Worm (Caenorhabditis elegans): ENCODE measurements around the gene R10E4.11.

R10E4.11 gene

DNA sequence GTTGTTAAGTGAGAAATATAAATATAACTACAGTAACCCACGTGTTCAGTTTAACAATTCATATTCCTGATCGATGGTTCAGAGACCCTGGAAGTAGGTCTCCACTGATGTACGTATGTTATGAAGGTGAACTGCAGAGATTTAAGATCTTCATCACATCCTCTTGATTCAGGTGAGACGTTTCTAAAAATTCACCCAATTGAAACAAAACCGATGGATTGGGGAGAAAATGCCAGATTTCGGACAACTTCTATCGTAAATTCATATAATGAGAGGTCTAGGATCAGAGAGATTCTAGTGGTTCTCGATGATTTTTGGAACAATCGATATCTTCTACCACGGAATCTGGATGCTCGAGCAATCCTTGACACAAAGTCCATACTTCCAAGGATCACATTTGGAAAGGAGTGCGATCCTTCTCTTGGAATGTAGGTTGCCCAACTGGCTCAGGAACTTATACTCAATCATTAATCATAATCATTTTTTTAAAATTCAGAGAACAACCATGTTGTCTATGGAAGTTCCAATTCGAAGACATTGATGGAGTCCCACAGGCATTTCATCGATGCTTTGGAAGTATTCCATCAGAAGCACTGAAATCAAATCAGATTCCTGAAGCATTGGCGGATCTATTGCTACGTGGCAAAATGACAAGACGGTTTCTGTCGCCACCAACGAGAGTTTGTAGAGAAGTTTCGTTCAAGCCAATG is 6.5 kb downstream of the R10E4.11 start, which contains the start of the genes nth-1 and R10E4.7:
Gene nth-1 (minus strand): TSS at position 101 of the 710 bp plus-strand sequence.
Gene R10E4.7 (plus strand): TSS at position 660 of the 710 bp plus-strand sequence.
- TF ChIP-seq dox-1 (GFP tag; IDR thresholded peaks at IDR 0.05) (no peak), Y79H2A.3 (GFP tag; conservative IDR thresholded peaks at IDR 0.05) (no peak), T07F8.4 (tag; optimal IDR thresholded peaks at IDR 0.05) (no peak), ztf-26 (tag; optimal IDR thresholded peaks at IDR 0.05) (no peak), tbp1 (GFP tag; optimal IDR thresholded peaks at IDR 0.05) (no peak), him-1 (tag; optimal IDR thresholded peaks at IDR 0.05) (no peak), dpff-1 (tag; optimal IDR thresholded peaks at IDR 0.05) (no peak), F10E7.11 (tag; optimal IDR thresholded peaks at IDR 0.05) (no peak), athp-1 (tag; optimal IDR thresholded peaks at IDR 0.05) (no peak), egl-44 (GFP tag; IDR thresholded peaks at IDR 0.05) (no peak), lag-1 (GFP tag; IDR thresholded peaks at IDR 0.05) (no peak), B0019.2 (GFP tag; conservative IDR thresholded peaks at IDR 0.05) (no peak), repo-1 (tag; optimal IDR thresholded peaks at IDR 0.05) (no peak)

- TF ChIP-seq tbp1 (GFP tag; optimal IDR thresholded peaks at IDR 0.05) (no peak), pha-4 (tag; optimal IDR thresholded peaks at IDR 0.05) (no peak), ama-1 (optimal IDR thresholded peaks at IDR 0.05) (no peak), ama-1 (GFP tag; optimal IDR thresholded peaks at IDR 0.05) (no peak), madf-3 (GFP tag; IDR thresholded peaks at IDR 0.05) (no peak), let-526 (GFP tag; IDR thresholded peaks at IDR 0.05) (no peak), let-607 (tag; optimal IDR thresholded peaks at IDR 0.05) (no peak), snpc-4 (GFP tag; optimal IDR thresholded peaks at IDR 0.05) (no peak), snpc-4 (tag; optimal IDR thresholded peaks at IDR 0.05) (no peak), chd-7 (tag; optimal IDR thresholded peaks at IDR 0.05) (no peak), aptf-2 (GFP tag; conservative IDR thresholded peaks at IDR 0.05) (no peak), dpff-1 (tag; optimal IDR thresholded peaks at IDR 0.05) (no peak), atf-7 (tag; optimal IDR thresholded peaks at IDR 0.05) (no peak), D2030.7 (GFP tag; IDR thresholded peaks at IDR 0.05) (no peak), ceh-58 (GFP tag; IDR thresholded peaks at IDR 0.05) (no peak), F37B4.10 (GFP tag; IDR thresholded peaks at IDR 0.05) (no peak), hrde-1 (tag; optimal IDR thresholded peaks at IDR 0.05; ENCODE audit: borderline replicate concordance) (no peak), somi-1 (GFP tag; optimal IDR thresholded peaks at IDR 0.05) (no peak), athp-1 (tag; optimal IDR thresholded peaks at IDR 0.05) (no peak), nhr-120 (GFP tag; IDR thresholded peaks at IDR 0.05) (no peak)
Measured at ce11 chrIII:4293108-4293507, 7.7 kb downstream of the R10E4.11 start, which contains the start of gene R10E4.6. Gene R10E4.6 (plus strand): TSS chrIII:4293408.

- TF ChIP-seq F49E8.2 (tag; optimal IDR thresholded peaks at IDR 0.05; ENCODE audit: insufficient read depth) (no peak), hlh-26 (GFP tag; conservative IDR thresholded peaks at IDR 0.05) (no peak), F22D6.2 (tag; optimal IDR thresholded peaks at IDR 0.05) (no peak), F33H1.4 (GFP tag; IDR thresholded peaks at IDR 0.05) (peak; percentile 60), F57A8.1 (GFP tag; optimal IDR thresholded peaks at IDR 0.05) (no peak), pbrm-1 (GFP tag; IDR thresholded peaks at IDR 0.05) (no peak), tbx-9 (tag; optimal IDR thresholded peaks at IDR 0.05; ENCODE audit: borderline replicate concordance) (no peak), ceh-40 (GFP tag; IDR thresholded peaks at IDR 0.05) (no peak), F23B12.7 (tag; optimal IDR thresholded peaks at IDR 0.05; ENCODE audit: insufficient read depth) (no peak), chd-7 (tag; optimal IDR thresholded peaks at IDR 0.05) (no peak), rcor-1 (GFP tag; IDR thresholded peaks at IDR 0.05) (no peak), mxl-1 (tag; optimal IDR thresholded peaks at IDR 0.05) (no peak), hsf-1 (GFP tag; IDR thresholded peaks at IDR 0.05) (0 out of 2 replicates have a peak, but pooled peaks have one; percentile 21), F37B4.10 (GFP tag; IDR thresholded peaks at IDR 0.05) (no peak), B0035.1 (tag; optimal IDR thresholded peaks at IDR 0.05) (no peak), K12H6.12 (tag; optimal IDR thresholded peaks at IDR 0.05) (no peak), ceh-91 (GFP tag; IDR thresholded peaks at IDR 0.05) (peak; percentile 70), Y95B8A.8 (GFP tag; IDR thresholded peaks at IDR 0.05) (no peak)
Measured at ce11 chrIII:4291216-4291691, 9.6 kb downstream of the R10E4.11 start, which contains the start of gene mcm-5. Gene mcm-5 (minus strand): TSS chrIII:4291266.

Measured in whole organism, young adult.